Fruit fly (Drosophila melanogaster) whole organism, prepupa: ENCODE data around the gene Obp19d.

Experiments used
- Blimp-1 ChIP-seq: fragments of 200-800 bp; sonication (Bioruptor generic); optimal IDR thresholded peaks from 3 replicates; lab custom pipeline; 2017; ENCODE audit warnings: missing biosample characterization, missing genetic modification characterization, mild to moderate bottlenecking, moderate library complexity, missing genetic modification reagents
- CG10631 ChIP-seq: fragments of 200-800 bp; sonication (Bioruptor generic); optimal IDR thresholded peaks from 2 replicates; lab custom pipeline; 2016; ENCODE audit warnings: missing biosample characterization, missing genetic modification characterization
- CG10669 ChIP-seq: fragments of 200-800 bp; sonication (Bioruptor generic); optimal IDR thresholded peaks from 3 replicates; lab custom pipeline; 2018; ENCODE audit warnings: missing biosample characterization, mild to moderate bottlenecking, missing genetic modification characterization, moderate library complexity
- CG11294 ChIP-seq: fragments of 200-800 bp; sonication (Bioruptor generic); IDR thresholded peaks from 2 replicates; pipeline ENCODE4 v1.3.6; 2022; ENCODE audit warnings: missing biosample characterization, missing genetic modification characterization
- CG11762 ChIP-seq: fragments of 200-800 bp; sonication (Bioruptor generic); optimal IDR thresholded peaks from 3 replicates; lab custom pipeline; 2016; ENCODE audit warnings: missing biosample characterization, missing genetic modification characterization; ENCODE audit not compliant: insufficient read depth
- CG3032 ChIP-seq: fragments of 200-800 bp; optimal IDR thresholded peaks from 2 replicates; lab custom pipeline; 2019; ENCODE audit warnings: missing biosample characterization, mild to moderate bottlenecking, missing genetic modification characterization, moderate library complexity
- CG32006 ChIP-seq: fragments of 200-800 bp; sonication (Bioruptor generic); optimal IDR thresholded peaks from 3 replicates; lab custom pipeline; 2017; ENCODE audit warnings: missing biosample characterization, mild to moderate bottlenecking, missing genetic modification characterization
- CG34406 ChIP-seq: fragments of 200-800 bp; sonication (Bioruptor generic); optimal IDR thresholded peaks from 3 replicates; lab custom pipeline; 2016; ENCODE audit warnings: missing biosample characterization, missing genetic modification characterization
- CG4318 ChIP-seq: fragments of 200-800 bp; sonication (Bioruptor generic); optimal IDR thresholded peaks from 3 replicates; lab custom pipeline; 2017; ENCODE audit warnings: missing biosample characterization, mild to moderate bottlenecking, missing genetic modification characterization
- CG6163 ChIP-seq: fragments of 200-800 bp; sonication (Bioruptor generic); IDR thresholded peaks from 3 replicates; pipeline ENCODE4 v1.3.6; 2022; ENCODE audit warnings: missing biosample characterization, missing genetic modification characterization
- CG6808 ChIP-seq: fragments of 200-800 bp; sonication (Bioruptor generic); optimal IDR thresholded peaks from 3 replicates; lab custom pipeline; 2017; ENCODE audit warnings: missing biosample characterization, missing genetic modification characterization, mild to moderate bottlenecking, moderate library complexity, missing genetic modification reagents
- CG7368 ChIP-seq: fragments of 200-800 bp; sonication (Bioruptor generic); optimal IDR thresholded peaks from 3 replicates; lab custom pipeline; 2016; ENCODE audit warnings: missing biosample characterization, missing genetic modification characterization
- CG8119 ChIP-seq: fragments of 200-800 bp; sonication (Bioruptor generic); IDR thresholded peaks from 3 replicates; pipeline ENCODE4 v1.3.6; 2022; ENCODE audit warnings: missing biosample characterization, missing genetic modification characterization
- CG9139 ChIP-seq: fragments of 200-800 bp; sonication (Bioruptor generic); optimal IDR thresholded peaks from 3 replicates; lab custom pipeline; 2017; ENCODE audit warnings: missing biosample characterization, mild to moderate bottlenecking, missing genetic modification characterization
- Eip75B ChIP-seq: fragments of 200-800 bp; sonication (Bioruptor generic); optimal IDR thresholded peaks from 3 replicates; lab custom pipeline; 2016; ENCODE audit warnings: missing biosample characterization, missing genetic modification characterization
- Eip93F ChIP-seq: fragments of 200-800 bp; sonication (Bioruptor generic); optimal IDR thresholded peaks from 2 replicates; lab custom pipeline; 2016; ENCODE audit warnings: missing biosample characterization, mild to moderate bottlenecking, missing genetic modification characterization
- Ets21C ChIP-seq: fragments of 200-800 bp; sonication (Bioruptor generic); optimal IDR thresholded peaks from 3 replicates; lab custom pipeline; 2016; ENCODE audit warnings: missing biosample characterization, missing genetic modification characterization
- Ets96B ChIP-seq: fragments of 200-800 bp; optimal IDR thresholded peaks from 2 replicates; lab custom pipeline; 2019; ENCODE audit warnings: missing biosample characterization, mild to moderate bottlenecking, missing genetic modification characterization, moderate library complexity
- Hr38 ChIP-seq: sonication (Bioruptor generic); optimal IDR thresholded peaks from 2 replicates; lab custom pipeline; 2016; ENCODE audit warnings: missing biosample characterization, missing genetic modification characterization
- Hr39 ChIP-seq: fragments of 200-800 bp; sonication (Bioruptor generic); optimal IDR thresholded peaks from 2 replicates; lab custom pipeline; 2016; ENCODE audit warnings: missing biosample characterization, missing genetic modification characterization
- Hr4 ChIP-seq: fragments of 200-800 bp; sonication (Bioruptor generic); optimal IDR thresholded peaks from 3 replicates; lab custom pipeline; 2016; ENCODE audit warnings: missing biosample characterization, missing genetic modification characterization
- Lpt ChIP-seq: fragments of 200-800 bp; sonication (Bioruptor generic); optimal IDR thresholded peaks from 3 replicates; lab custom pipeline; 2016; ENCODE audit warnings: missing biosample characterization, missing genetic modification characterization
- OdsH ChIP-seq: fragments of 200-800 bp; sonication (Bioruptor generic); optimal IDR thresholded peaks from 3 replicates; lab custom pipeline; 2016; ENCODE audit warnings: missing biosample characterization, missing genetic modification characterization
- Sox15 ChIP-seq: fragments of 200-800 bp; sonication (Bioruptor generic); optimal IDR thresholded peaks from 3 replicates; lab custom pipeline; 2016; ENCODE audit warnings: missing biosample characterization, missing genetic modification characterization
- achi ChIP-seq: fragments of 200-800 bp; sonication (Bioruptor generic); optimal IDR thresholded peaks from 3 replicates; lab custom pipeline; 2016; ENCODE audit warnings: missing biosample characterization, missing genetic modification characterization
- acj6 ChIP-seq: fragments of 200-800 bp; sonication (Bioruptor generic); optimal IDR thresholded peaks from 3 replicates; lab custom pipeline; 2016; ENCODE audit warnings: missing biosample characterization, missing genetic modification characterization
- cyc ChIP-seq: fragments of 200-800 bp; sonication (Bioruptor generic); optimal IDR thresholded peaks from 3 replicates; lab custom pipeline; 2016; ENCODE audit warnings: missing biosample characterization, missing genetic modification characterization
- dac ChIP-seq: fragments of 200-800 bp; sonication (Bioruptor generic); optimal IDR thresholded peaks from 2 replicates; lab custom pipeline; 2017; ENCODE audit warnings: missing biosample characterization, mild to moderate bottlenecking, missing genetic modification characterization
- dsx ChIP-seq: fragments of 200-800 bp; optimal IDR thresholded peaks from 3 replicates; lab custom pipeline; 2019; ENCODE audit warnings: missing biosample characterization, mild to moderate bottlenecking, missing genetic modification characterization, moderate library complexity; ENCODE audit not compliant: poor library complexity, severe bottlenecking
- fd59A ChIP-seq: fragments of 200-800 bp; sonication (Bioruptor generic); optimal IDR thresholded peaks from 2 replicates; lab custom pipeline; 2017; ENCODE audit warnings: missing biosample characterization, mild to moderate bottlenecking, missing genetic modification characterization, missing genetic modification reagents
- fd85E ChIP-seq: fragments of 200-800 bp; sonication (Bioruptor generic); optimal IDR thresholded peaks from 3 replicates; lab custom pipeline; 2016; ENCODE audit warnings: missing biosample characterization, missing genetic modification characterization
- fkh ChIP-seq: fragments of 200-800 bp; sonication (Bioruptor generic); optimal IDR thresholded peaks from 3 replicates; lab custom pipeline; 2017; ENCODE audit warnings: missing biosample characterization, mild to moderate bottlenecking, missing genetic modification characterization, moderate library complexity
- lz ChIP-seq: fragments of 200-800 bp; sonication (Bioruptor generic); optimal IDR thresholded peaks from 3 replicates; lab custom pipeline; 2016; ENCODE audit warnings: missing biosample characterization, missing genetic modification characterization
- pdm3 ChIP-seq: fragments of 200-800 bp; sonication (Bioruptor generic); optimal IDR thresholded peaks from 3 replicates; lab custom pipeline; 2016; ENCODE audit warnings: missing biosample characterization, missing genetic modification characterization
- salr ChIP-seq, 2 experiments: fragments of 200-800 bp; sonication (Bioruptor generic); optimal IDR thresholded peaks; 3 replicates each; lab custom pipeline; 2016 to 2018; ENCODE audit warnings: missing biosample characterization in 2 of 2, missing genetic modification characterization in 2 of 2, mild to moderate bottlenecking in 1 of 2
- svp ChIP-seq: fragments of 200-800 bp; sonication (Bioruptor generic); peaks from one replicate; lab custom pipeline; 2016; ENCODE audit warnings: missing biosample characterization, missing genetic modification characterization
- vri ChIP-seq: fragments of 200-800 bp; sonication (Bioruptor generic); optimal IDR thresholded peaks from 3 replicates; lab custom pipeline; 2016; ENCODE audit warnings: missing biosample characterization, mild to moderate bottlenecking, missing genetic modification characterization

The Obp19d gene

DNA sequence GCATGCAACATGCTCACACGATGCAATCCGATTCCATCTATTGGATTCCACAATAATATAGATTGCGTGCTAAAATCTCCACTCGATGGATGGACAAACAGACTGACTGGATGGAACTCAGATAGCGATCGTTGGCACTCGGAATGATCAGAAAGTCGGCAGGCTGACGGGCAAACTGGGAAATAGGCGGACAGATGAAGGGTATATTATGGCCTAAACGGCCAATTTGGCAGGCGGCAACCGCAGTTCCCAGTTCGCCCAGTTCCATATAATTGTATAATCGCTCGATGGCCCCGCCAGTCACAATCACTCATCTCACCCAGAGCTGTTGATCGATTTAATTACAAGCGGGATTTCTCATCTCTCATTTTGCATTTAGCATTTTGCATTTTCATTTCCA is at the start of gene Obp19d:
Gene Obp19d, plus strand, starts transcription at position 301 of the 400 bp plus-strand sequence.
- no peak for TF ChIP-seq CG32006 (GFP tag; lab: Kevin White, UChicago)
- no peak for TF ChIP-seq CG9139 (GFP tag; lab: Kevin White, UChicago)
- TF ChIP-seq dsx (GFP tag; lab: Kevin White, UChicago): no peak
- no peak for TF ChIP-seq CG8119
- no peak for TF ChIP-seq CG6808 (GFP tag; lab: Kevin White, UChicago)
- TF ChIP-seq vri (GFP tag; lab: Kevin White, UChicago): no peak
- no peak for TF ChIP-seq CG4318 (GFP tag; lab: Kevin White, UChicago)
- no peak for TF ChIP-seq fd85E (GFP tag; lab: Kevin White, UChicago)
- no peak for TF ChIP-seq lz (GFP tag; lab: Kevin White, UChicago)
- TF ChIP-seq fd59A (GFP tag; lab: Kevin White, UChicago): no peak
- no peak for TF ChIP-seq CG7368 (GFP tag; lab: Kevin White, UChicago)
- TF ChIP-seq dac (GFP tag; lab: Kevin White, UChicago): no peak
- no peak for TF ChIP-seq Hr38 (GFP tag; lab: Kevin White, UChicago)

dm6 chrX:20376422-20376821 is 43.0 kb upstream of the Obp19d start, which contains the start of gene CG12679:
Gene CG12679 (minus strand): TSS chrX:20376522.
- TF ChIP-seq Hr39 (GFP tag; lab: Kevin White, UChicago) (no peak), CG10631 (GFP tag; lab: Kevin White, UChicago) (no peak), lz (GFP tag; lab: Kevin White, UChicago) (no peak), fkh (no peak), CG9139 (GFP tag; lab: Kevin White, UChicago) (no peak), CG6163 (GFP tag; lab: Robert Waterston, UW) (no peak), pdm3 (GFP tag; lab: Kevin White, UChicago) (no peak), fd85E (GFP tag; lab: Kevin White, UChicago) (no peak), CG11294 (no peak), cyc (GFP tag; lab: Kevin White, UChicago) (no peak), Ets96B (tag; lab: Kevin White, UChicago) (no peak), Ets21C (GFP tag; lab: Kevin White, UChicago) (no peak)

- no peak for TF ChIP-seq CG10631 (GFP tag; lab: Kevin White, UChicago)
- no peak for TF ChIP-seq Lpt (GFP tag; lab: Kevin White, UChicago)
- no peak for TF ChIP-seq Hr4 (GFP tag; lab: Kevin White, UChicago)
- no peak for TF ChIP-seq dsx (GFP tag; lab: Kevin White, UChicago)
- no peak for TF ChIP-seq acj6 (GFP tag; lab: Kevin White, UChicago)
- TF ChIP-seq Eip93F (GFP tag; lab: Kevin White, UChicago): no peak
- TF ChIP-seq Eip75B (GFP tag; lab: Kevin White, UChicago): no peak
- TF ChIP-seq achi (GFP tag; lab: Kevin White, UChicago): no peak
- TF ChIP-seq OdsH (GFP tag; lab: Kevin White, UChicago): no peak
- TF ChIP-seq Sox15 (GFP tag; lab: Kevin White, UChicago): no peak
- no peak for TF ChIP-seq dac (GFP tag; lab: Kevin White, UChicago)
- TF ChIP-seq salr (GFP tag; optimal IDR thresholded peaks at IDR 0.05; lab: Kevin White, UChicago): no peak
- no peak for TF ChIP-seq CG10669 (GFP tag; lab: Kevin White, UChicago)
- no peak for TF ChIP-seq CG34406
- no peak for TF ChIP-seq svp (GFP tag; lab: Kevin White, UChicago)
- TF ChIP-seq cyc (GFP tag; lab: Kevin White, UChicago): no peak
Observed at dm6 chrX:20385865-20386264, 33.5 kb upstream of the Obp19d start.

DNA sequence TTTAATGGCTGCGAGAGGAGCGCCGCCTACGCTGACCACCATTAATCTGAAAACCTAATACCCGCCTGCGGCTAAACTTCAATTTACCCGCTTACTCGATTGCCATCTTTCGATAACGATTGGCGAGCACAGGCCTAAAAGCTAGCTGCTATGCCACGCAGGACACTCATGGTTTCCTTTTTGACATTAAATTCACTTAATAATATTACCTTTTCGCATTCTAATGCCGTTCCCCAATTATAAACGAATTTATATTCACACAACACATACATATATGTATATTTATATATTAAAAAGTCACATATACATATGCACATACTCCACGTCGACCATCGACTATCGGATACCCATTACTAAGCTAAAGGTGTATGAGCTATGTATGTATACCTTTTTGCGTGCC is 29.8 kb upstream of the Obp19d start:
- TF ChIP-seq fkh (no peak), CG10669 (GFP tag; lab: Kevin White, UChicago) (no peak), Ets96B (tag; lab: Kevin White, UChicago) (no peak), CG3032 (tag; lab: Kevin White, UChicago) (no peak), OdsH (GFP tag; lab: Kevin White, UChicago) (no peak), salr (GFP tag; optimal IDR thresholded peaks at IDR 0.05; lab: Kevin White, UChicago) (no peak), CG11762 (GFP tag; lab: Kevin White, UChicago) (no peak), Blimp-1 (no peak), CG6163 (GFP tag; lab: Robert Waterston, UW) (no peak), svp (GFP tag; lab: Kevin White, UChicago) (no peak), Hr4 (GFP tag; lab: Kevin White, UChicago) (no peak), CG4318 (GFP tag; lab: Kevin White, UChicago) (no peak)
